Fruit fly (Drosophila melanogaster) whole organism, embryonic: ENCODE results near the gene serp.

Experiments
- Adf1 ChIP-seq: fragments of 200-800 bp; sonication (Bioruptor generic); IDR thresholded peaks from 2 replicates; pipeline ENCODE4 v1.3.6; 2022; ENCODE audit warnings: missing biosample characterization, missing genetic modification characterization
- Asciz ChIP-seq: fragments of 200-800 bp; sonication (Bioruptor generic); optimal IDR thresholded peaks from 2 replicates; lab custom pipeline; 2017; ENCODE audit warnings: missing biosample characterization, mild to moderate bottlenecking, missing genetic modification characterization, missing genetic modification reagents
- Atf6 ChIP-seq: fragments of 200-800 bp; sonication (Bioruptor generic); IDR thresholded peaks from 2 replicates; pipeline ENCODE4 v1.3.6; 2022; ENCODE audit warnings: missing biosample characterization, missing genetic modification characterization
- BEAF-32 ChIP-seq: fragments of 200-800 bp; sonication (Bioruptor generic); optimal IDR thresholded peaks from 3 replicates; lab custom pipeline; 2017; ENCODE audit warnings: missing biosample characterization, missing genetic modification characterization, mild to moderate bottlenecking, moderate library complexity, missing genetic modification reagents
- CG11398 ChIP-seq: fragments of 200-800 bp; sonication (Bioruptor generic); optimal IDR thresholded peaks from 2 replicates; lab custom pipeline; 2016; ENCODE audit warnings: missing biosample characterization, missing genetic modification characterization
- CG11456 ChIP-seq: fragments of 200-800 bp; sonication (Bioruptor generic); IDR thresholded peaks from 3 replicates; pipeline ENCODE4 v1.3.6; 2022; ENCODE audit warnings: missing biosample characterization, missing genetic modification characterization
- CG11723 ChIP-seq: fragments of 200-800 bp; sonication (Bioruptor generic); optimal IDR thresholded peaks from 2 replicates; lab custom pipeline; 2017; ENCODE audit warnings: missing biosample characterization, mild to moderate bottlenecking, missing genetic modification characterization
- CG14965 ChIP-seq: fragments of 200-800 bp; sonication (Bioruptor generic); optimal IDR thresholded peaks from 2 replicates; lab custom pipeline; 2016; ENCODE audit warnings: missing biosample characterization, missing genetic modification characterization, borderline replicate concordance
- CG15073 ChIP-seq: fragments of 200-800 bp; sonication (Bioruptor generic); optimal IDR thresholded peaks from 2 replicates; lab custom pipeline; 2016; ENCODE audit warnings: missing biosample characterization, missing genetic modification characterization
- CG17829 ChIP-seq: fragments of 200-800 bp; optimal IDR thresholded peaks from 2 replicates; lab custom pipeline; 2019; ENCODE audit warnings: missing biosample characterization, mild to moderate bottlenecking, missing genetic modification characterization, moderate library complexity
- CG17912 ChIP-seq: fragments of 200-800 bp; sonication (Bioruptor generic); optimal IDR thresholded peaks from 2 replicates; lab custom pipeline; 2018; ENCODE audit warnings: missing biosample characterization, mild to moderate bottlenecking, missing genetic modification characterization
- CG18262 ChIP-seq: fragments of 200-800 bp; optimal IDR thresholded peaks from 3 replicates; lab custom pipeline; 2019; ENCODE audit warnings: missing biosample characterization, mild to moderate bottlenecking, missing genetic modification characterization, moderate library complexity
- CG2129 ChIP-seq: fragments of 200-800 bp; sonication (Bioruptor generic); IDR thresholded peaks from 2 replicates; pipeline ENCODE4 v1.3.6; 2022; ENCODE audit warnings: missing biosample characterization, missing genetic modification characterization; ENCODE audit not compliant: partially characterized antibody
- CG32772 ChIP-seq: fragments of 200-800 bp; sonication (Bioruptor generic); IDR thresholded peaks from 2 replicates; pipeline ENCODE4 v1.3.6; 2022; ENCODE audit warnings: missing biosample characterization, missing genetic modification characterization
- CG4854 ChIP-seq: fragments of 200-800 bp; sonication (Bioruptor generic); optimal IDR thresholded peaks from 2 replicates; lab custom pipeline; 2016; ENCODE audit warnings: missing biosample characterization, missing genetic modification characterization, inconsistent platforms
- CG6175 ChIP-seq: fragments of 200-800 bp; sonication (Bioruptor generic); IDR thresholded peaks from 3 replicates; pipeline ENCODE4 v1.3.6; 2022; ENCODE audit warnings: missing biosample characterization, missing genetic modification characterization
- CG6791 ChIP-seq: fragments of 200-800 bp; sonication (Bioruptor generic); IDR thresholded peaks from 3 replicates; pipeline ENCODE4 v1.3.6; 2022; ENCODE audit warnings: missing biosample characterization, missing genetic modification characterization; ENCODE audit not compliant: partially characterized antibody
- CG7556 ChIP-seq: fragments of 200-800 bp; sonication (Bioruptor generic); optimal IDR thresholded peaks from 2 replicates; lab custom pipeline; 2017; ENCODE audit warnings: missing biosample characterization, mild to moderate bottlenecking, missing genetic modification characterization
- CG7963 ChIP-seq: fragments of 200-800 bp; sonication (Bioruptor generic); IDR thresholded peaks from 3 replicates; pipeline ENCODE4 v1.3.6; 2022; ENCODE audit warnings: missing biosample characterization, missing genetic modification characterization; ENCODE audit not compliant: partially characterized antibody
- CG8359 ChIP-seq: fragments of 200-800 bp; sonication (Bioruptor generic); optimal IDR thresholded peaks from 2 replicates; lab custom pipeline; 2017; ENCODE audit warnings: missing biosample characterization, mild to moderate bottlenecking, missing genetic modification characterization, borderline replicate concordance
- Camta ChIP-seq: fragments of 200-800 bp; sonication (Bioruptor generic); optimal IDR thresholded peaks from 2 replicates; lab custom pipeline; 2016; ENCODE audit warnings: missing biosample characterization, missing genetic modification characterization
- Dad ChIP-seq: fragments of 200-800 bp; sonication (Bioruptor generic); optimal IDR thresholded peaks from 3 replicates; lab custom pipeline; 2016; ENCODE audit warnings: missing biosample characterization, missing genetic modification characterization
- Deaf1 ChIP-seq: fragments of 200-800 bp; optimal IDR thresholded peaks from 3 replicates; lab custom pipeline; 2019; ENCODE audit warnings: missing biosample characterization, mild to moderate bottlenecking, missing genetic modification characterization, moderate library complexity
- Fer3 ChIP-seq: fragments of 200-800 bp; sonication (Bioruptor generic); optimal IDR thresholded peaks from 2 replicates; lab custom pipeline; 2018; ENCODE audit warnings: missing biosample characterization, mild to moderate bottlenecking, missing genetic modification characterization, moderate library complexity
- HLH3B ChIP-seq: fragments of 200-800 bp; sonication (Bioruptor generic); IDR thresholded peaks from 2 replicates; pipeline ENCODE4 v1.3.6; 2022; ENCODE audit warnings: missing biosample characterization, missing genetic modification characterization
- Hr51 ChIP-seq, 2 experiments: fragments of 200-800 bp; sonication (Bioruptor generic); optimal IDR thresholded peaks; 2 replicates in 1 of 2; 3 replicates in 1 of 2; lab custom pipeline; 2016 to 2018; ENCODE audit warnings: missing biosample characterization in 2 of 2, missing genetic modification characterization in 2 of 2, mild to moderate bottlenecking in 1 of 2, moderate library complexity in 1 of 2
- MESR4 ChIP-seq: fragments of 200-800 bp; sonication (Bioruptor generic); optimal IDR thresholded peaks from 2 replicates; lab custom pipeline; 2018; ENCODE audit warnings: missing biosample characterization, mild to moderate bottlenecking, missing genetic modification characterization, moderate library complexity
- Nf-YB ChIP-seq: fragments of 200-800 bp; sonication (Bioruptor generic); optimal IDR thresholded peaks from 3 replicates; lab custom pipeline; 2019; ENCODE audit warnings: missing biosample characterization, mild to moderate bottlenecking, missing genetic modification characterization, moderate library complexity
- Pdp1 ChIP-seq, 2 experiments: fragments of 200-800 bp; sonication (Bioruptor generic); optimal IDR thresholded peaks; 3 replicates each; lab custom pipeline; 2016; ENCODE audit warnings: missing biosample characterization in 2 of 2, missing genetic modification characterization in 2 of 2, mild to moderate bottlenecking in 1 of 2, moderate library complexity in 1 of 2
- Ptx1 ChIP-seq: fragments of 200-800 bp; sonication (Bioruptor generic); IDR thresholded peaks from 2 replicates; pipeline ENCODE4 v1.3.6; 2022; ENCODE audit warnings: missing biosample characterization, missing genetic modification characterization
- Sox102F ChIP-seq: fragments of 200-800 bp; sonication (Bioruptor generic); optimal IDR thresholded peaks from 2 replicates; lab custom pipeline; 2018; ENCODE audit warnings: missing biosample characterization, mild to moderate bottlenecking, missing genetic modification characterization, moderate library complexity
- Sry-β ChIP-seq: fragments of 200-800 bp; sonication (Bioruptor generic); optimal IDR thresholded peaks from 2 replicates; lab custom pipeline; 2018; ENCODE audit warnings: missing biosample characterization, mild to moderate bottlenecking, missing genetic modification characterization, moderate library complexity
- Ssrp ChIP-seq: fragments of 200-800 bp; sonication (Bioruptor generic); optimal IDR thresholded peaks from 2 replicates; lab custom pipeline; 2018; ENCODE audit warnings: missing biosample characterization, mild to moderate bottlenecking, missing genetic modification characterization, moderate library complexity
- Taf1 ChIP-seq: fragments of 200-800 bp; sonication (Bioruptor generic); IDR thresholded peaks from 2 replicates; pipeline ENCODE4 v1.3.6; 2022; ENCODE audit warnings: missing biosample characterization, missing genetic modification characterization
- ab ChIP-seq: fragments of 200-800 bp; sonication (Bioruptor generic); optimal IDR thresholded peaks from 2 replicates; lab custom pipeline; 2016; ENCODE audit warnings: missing biosample characterization, missing genetic modification characterization
- ac ChIP-seq: fragments of 200-800 bp; sonication (Bioruptor generic); optimal IDR thresholded peaks from 3 replicates; lab custom pipeline; 2017; ENCODE audit warnings: missing biosample characterization, mild to moderate bottlenecking, missing genetic modification characterization
- aop ChIP-seq: fragments of 200-800 bp; sonication (Bioruptor generic); IDR thresholded peaks from 2 replicates; pipeline ENCODE4 v1.3.6; 2022; ENCODE audit warnings: missing biosample characterization, missing genetic modification characterization
- cato ChIP-seq: fragments of 200-800 bp; sonication (Bioruptor generic); optimal IDR thresholded peaks from 2 replicates; lab custom pipeline; 2016; ENCODE audit warnings: missing biosample characterization, missing genetic modification characterization, borderline replicate concordance
- croc ChIP-seq: fragments of 200-800 bp; sonication (Bioruptor generic); conservative IDR thresholded peaks from 3 replicates; pipeline ENCODE4 v1.3.6; 2022; ENCODE audit warnings: missing biosample characterization, missing genetic modification characterization
- dimm ChIP-seq: fragments of 200-800 bp; sonication (Bioruptor generic); IDR thresholded peaks from 2 replicates; pipeline ENCODE4 v1.3.6; 2022; ENCODE audit warnings: missing biosample characterization, missing genetic modification characterization
- dm ChIP-seq: fragments of 200-800 bp; sonication (Bioruptor generic); optimal IDR thresholded peaks from 3 replicates; lab custom pipeline; 2016; ENCODE audit warnings: missing biosample characterization, missing genetic modification characterization
- fd3F ChIP-seq: fragments of 200-800 bp; sonication (Bioruptor generic); optimal IDR thresholded peaks from 2 replicates; lab custom pipeline; 2018; ENCODE audit warnings: missing biosample characterization, mild to moderate bottlenecking, missing genetic modification characterization, moderate library complexity
- jing ChIP-seq: fragments of 200-800 bp; sonication (Bioruptor generic); optimal IDR thresholded peaks from 2 replicates; lab custom pipeline; 2018; ENCODE audit warnings: missing biosample characterization, mild to moderate bottlenecking, missing genetic modification characterization
- onecut ChIP-seq: fragments of 200-800 bp; sonication (Bioruptor generic); IDR thresholded peaks from 2 replicates; pipeline ENCODE4 v1.3.6; 2022; ENCODE audit warnings: missing biosample characterization, missing genetic modification characterization
- schlank ChIP-seq: fragments of 200-800 bp; sonication (Bioruptor generic); optimal IDR thresholded peaks from 2 replicates; lab custom pipeline; 2018; ENCODE audit warnings: missing biosample characterization, mild to moderate bottlenecking, missing genetic modification characterization
- sisA ChIP-seq: fragments of 200-800 bp; sonication (Bioruptor generic); IDR thresholded peaks from 2 replicates; pipeline ENCODE4 v1.3.6; 2022; ENCODE audit warnings: missing biosample characterization, missing genetic modification characterization
- slou ChIP-seq: fragments of 200-800 bp; sonication (Bioruptor generic); optimal IDR thresholded peaks from 3 replicates; lab custom pipeline; 2016; ENCODE audit warnings: missing biosample characterization, missing genetic modification characterization
- sna ChIP-seq: fragments of 200-800 bp; sonication (Bioruptor generic); IDR thresholded peaks from 2 replicates; pipeline ENCODE4 v1.3.6; 2022; ENCODE audit warnings: missing biosample characterization, missing genetic modification characterization; ENCODE audit not compliant: partially characterized antibody
- tgo ChIP-seq: fragments of 200-800 bp; sonication (Bioruptor generic); IDR thresholded peaks from 3 replicates; pipeline ENCODE4 v1.3.6; 2022; ENCODE audit warnings: missing biosample characterization, missing genetic modification characterization
- unpg ChIP-seq: fragments of 200-800 bp; sonication (Bioruptor generic); optimal IDR thresholded peaks from 3 replicates; lab custom pipeline; 2018; ENCODE audit warnings: missing biosample characterization, mild to moderate bottlenecking, missing genetic modification characterization, moderate library complexity

Gene serp

dm6 chr3L:19655923-19656322, 51.9 kb downstream of the serp start (continued):
- TF ChIP-seq CG18262 (peak; percentile 75), Fer3 (tag; lab: Kevin White, UChicago) (peak; percentile 27), CG6791 (GFP tag; lab: Robert Waterston, UW) (no peak), schlank (no peak), CG8359 (GFP tag; lab: Kevin White, UChicago) (peak; percentile 25), Ptx1 (GFP tag; lab: Robert Waterston, UW) (peak; percentile 72), aop (GFP tag; lab: Robert Waterston, UW) (0 out of 2 replicates have a peak, but pooled peaks have one; percentile 31), CG4854 (GFP tag; lab: Kevin White, UChicago) (no peak), Sry-β (GFP tag; lab: Kevin White, UChicago) (peak; percentile 32), Atf6 (no peak), CG17912 (no peak), Dad (GFP tag; lab: Kevin White, UChicago) (no peak), Asciz (GFP tag; lab: Kevin White, UChicago) (peak; percentile 73), onecut (GFP tag; lab: Robert Waterston, UW) (peak; percentile 38), dimm (GFP tag; lab: Robert Waterston, UW) (no peak), Pdp1 (GFP tag; optimal IDR thresholded peaks at IDR 0.05; lab: Kevin White, UChicago) (peak; percentile 19 to 28), Adf1 (GFP tag; lab: Robert Waterston, UW) (no peak), dm (GFP tag; lab: Kevin White, UChicago) (no peak), Ssrp (tag; lab: Kevin White, UChicago) (peak; percentile 50), CG11398 (GFP tag; lab: Kevin White, UChicago) (peak; percentile 33), Camta (no peak), Deaf1 (tag; lab: Kevin White, UChicago) (no peak), ac (peak; percentile 14), unpg (GFP tag; lab: Kevin White, UChicago) (peak; percentile 55), slou (no peak), CG15073 (GFP tag; lab: Kevin White, UChicago) (peak; percentile 6), MESR4 (no peak), fd3F (GFP tag; lab: Kevin White, UChicago) (no peak), HLH3B (peak; percentile 72), CG2129 (GFP tag; lab: Robert Waterston, UW) (no peak), BEAF-32 (GFP tag; lab: Kevin White, UChicago) (no peak), Taf1 (GFP tag; lab: Robert Waterston, UW) (no peak), tgo (GFP tag; lab: Robert Waterston, UW) (peak; percentile 40; the same call in 2 of the 3 replicates), CG6175 (GFP tag; lab: Robert Waterston, UW) (no peak), croc (GFP tag; lab: Robert Waterston, UW) (peak; percentile 58; the same call in 2 of the 3 replicates), sisA (GFP tag; lab: Robert Waterston, UW) (peak; percentile 63), CG7556 (GFP tag; lab: Kevin White, UChicago) (peak; percentile 63), jing (GFP tag; lab: Kevin White, UChicago) (no peak), CG17829 (tag; lab: Kevin White, UChicago) (peak; percentile 61), CG14965 (GFP tag; lab: Kevin White, UChicago) (no peak), ab (GFP tag; lab: Kevin White, UChicago) (no peak), cato (GFP tag; lab: Kevin White, UChicago) (no peak), Sox102F (peak; percentile 66), Nf-YB (GFP tag; lab: Kevin White, UChicago) (peak; percentile 56), CG7963 (GFP tag; lab: Robert Waterston, UW) (no peak), sna (GFP tag; lab: Robert Waterston, UW) (no peak), CG32772 (GFP tag; lab: Robert Waterston, UW) (peak; percentile 22; the same call in 1 of the 2 replicates), CG11723 (GFP tag; lab: Kevin White, UChicago) (peak; percentile 42), Hr51 (GFP tag; optimal IDR thresholded peaks at IDR 0.05; lab: Kevin White, UChicago) (peak in 1 of 2 experiments; percentile 55), CG11456 (GFP tag; lab: Robert Waterston, UW) (no peak; the same call in 2 of the 3 replicates)
